Worm (Caenorhabditis elegans) whole organism, midembryonic: ENCODE measurements around the gene R07H5.9.
"Not testable (repeated sequence)": the region's sequence is repeated elsewhere in the genome, so short reads cannot be mapped to it uniquely, and the experiment has no call there.

Source experiments
- T22C8.4 ChIP-seq: fragments of 200-800 bp; sonication (Bioruptor generic); IDR thresholded peaks from 2 replicates; pipeline ENCODE4 v1.3.6; 2022; ENCODE audit warnings: missing genetic modification characterization, missing compliant biosample characterization
- flt-1 ChIP-seq: fragments of 200-800 bp; sonication (Bioruptor generic); IDR thresholded peaks from 2 replicates; pipeline ENCODE4 v1.3.6; 2022; ENCODE audit warnings: missing genetic modification characterization, missing compliant biosample characterization
- klf-2 ChIP-seq: fragments of 200-800 bp; sonication (Bioruptor generic); conservative IDR thresholded peaks from 2 replicates; pipeline ENCODE4 v1.3.6; 2022; ENCODE audit warnings: missing genetic modification reagents, missing genetic modification characterization, missing compliant biosample characterization
- ref-1 ChIP-seq: fragments of 200-800 bp; sonication (Bioruptor generic); conservative IDR thresholded peaks from 2 replicates; pipeline ENCODE4 v1.3.6; 2022; ENCODE audit warnings: missing genetic modification reagents, missing genetic modification characterization, missing compliant biosample characterization
- tab-1 ChIP-seq: fragments of 200-800 bp; sonication (Bioruptor generic); IDR thresholded peaks from 2 replicates; pipeline ENCODE4 v1.3.6; 2022; ENCODE audit warnings: missing genetic modification characterization, missing compliant biosample characterization
- ztf-29 ChIP-seq: fragments of 200-800 bp; sonication (Bioruptor generic); IDR thresholded peaks from 2 replicates; pipeline ENCODE4 v1.3.6; 2022; ENCODE audit warnings: missing genetic modification reagents, missing genetic modification characterization, missing compliant biosample characterization

ce11 chrIV:11198983-11199382 is 8.3 kb upstream of the R07H5.9 start, which contains the start of gene R07H5.16:
- not testable (repeated sequence) for TF ChIP-seq T22C8.4; ref-1 (GFP tag; lab: Robert Waterston, UW); tab-1 (GFP tag; lab: Robert Waterston, UW); ztf-29 (GFP tag; lab: Robert Waterston, UW); flt-1 (GFP tag; lab: Robert Waterston, UW)
- 0 out of 2 replicates have a peak, but pooled peaks have one; percentile 39 for TF ChIP-seq klf-2 (GFP tag; lab: Robert Waterston, UW)
